Fruit fly (Drosophila melanogaster): ENCODE data around the gene TBC1D23.

DNA sequence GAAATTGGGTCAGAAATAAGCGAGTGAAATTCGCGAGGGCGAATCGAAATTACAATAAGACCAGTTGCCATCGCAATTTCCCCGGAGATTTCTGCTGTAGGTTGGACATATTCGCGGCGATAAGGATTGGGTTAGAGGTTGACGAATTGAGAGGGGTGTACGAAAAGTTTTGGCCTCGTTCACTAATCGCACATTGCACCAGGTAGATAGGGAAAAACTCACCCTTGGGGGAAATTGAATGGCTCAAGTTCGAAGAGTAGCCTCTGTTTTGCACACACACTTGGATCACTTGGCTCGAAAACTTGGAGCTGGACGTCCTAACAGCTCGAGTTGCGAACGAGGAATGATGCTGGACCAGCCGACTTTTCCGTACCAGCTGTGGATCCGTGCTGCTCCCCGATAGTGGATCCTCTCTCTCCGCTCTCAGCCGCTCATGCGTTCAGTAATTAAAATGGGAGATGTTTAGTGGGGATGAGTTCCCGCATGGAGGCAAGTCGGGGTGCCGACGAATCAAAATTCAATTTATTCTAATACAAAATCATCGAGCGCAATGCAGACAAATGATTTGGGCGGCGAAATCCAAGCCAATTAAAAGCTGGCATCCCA lies 34.5 kb downstream of the TBC1D23 start, which contains the start of gene CG5080:
- TF ChIP-seq h (optimal IDR thresholded peaks at IDR 0.05) (no peak), insv (optimal IDR thresholded peaks at IDR 0.05) (no peak), psq (optimal IDR thresholded peaks at IDR 0.05) (no peak)
